Worm (Caenorhabditis elegans): ENCODE results near the gene R02D5.10.
A peak's percentile ranks its signal among the peaks of the same experiment; 100 is the strongest.

Gene R02D5.10

DNA sequence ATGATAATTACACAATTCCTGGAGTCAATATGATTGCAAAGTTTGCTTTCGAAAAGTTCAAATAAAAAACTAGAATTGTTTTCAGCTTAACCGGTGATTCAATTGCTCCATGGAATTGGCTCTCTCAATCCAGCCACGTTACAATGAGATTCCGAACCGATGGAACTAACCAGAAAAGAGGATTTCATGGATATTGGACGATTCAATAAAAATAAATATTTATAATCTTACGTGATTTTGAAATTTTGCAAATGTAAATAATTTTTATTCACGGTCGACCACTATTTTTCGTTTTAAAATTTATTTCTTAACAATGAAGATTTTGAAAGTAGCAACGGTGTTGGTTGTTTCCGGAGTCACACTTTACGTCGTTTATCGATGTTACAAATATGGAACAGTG is at the start of gene R02D5.10:
Gene R02D5.10 (plus strand): TSS at position 301 of the 400 bp plus-strand sequence.
- TF ChIP-seq cog-1 (tag; optimal IDR thresholded peaks at IDR 0.05): no peak
- no peak for TF ChIP-seq flt-1 (GFP tag; IDR thresholded peaks at IDR 0.05)
- no peak for TF ChIP-seq ztf-23 (GFP tag; IDR thresholded peaks at IDR 0.05)
- no peak for TF ChIP-seq ref-1 (GFP tag; conservative IDR thresholded peaks at IDR 0.05)

DNA sequence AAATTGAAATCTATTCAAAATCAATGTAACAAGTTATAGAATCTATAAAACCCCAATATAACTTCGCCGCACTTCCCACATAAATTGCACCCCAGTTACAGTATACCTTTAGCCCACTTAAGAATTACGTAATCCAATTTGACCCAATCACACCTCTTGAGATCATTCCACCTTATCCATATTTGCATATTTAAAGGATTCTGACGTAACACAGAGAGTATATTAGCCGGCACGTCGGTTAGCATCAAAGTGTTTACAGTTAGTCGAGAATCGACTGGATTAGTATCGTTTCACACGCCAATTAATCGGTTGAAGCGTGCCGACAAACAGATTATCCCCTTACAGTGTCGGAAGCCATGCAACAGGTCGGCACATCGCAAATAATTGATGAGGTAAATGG is 48.5 kb upstream of the R02D5.10 start:
- TF ChIP-seq cog-1 (tag; optimal IDR thresholded peaks at IDR 0.05): no peak
- TF ChIP-seq ref-1 (GFP tag; conservative IDR thresholded peaks at IDR 0.05): no peak

DNA sequence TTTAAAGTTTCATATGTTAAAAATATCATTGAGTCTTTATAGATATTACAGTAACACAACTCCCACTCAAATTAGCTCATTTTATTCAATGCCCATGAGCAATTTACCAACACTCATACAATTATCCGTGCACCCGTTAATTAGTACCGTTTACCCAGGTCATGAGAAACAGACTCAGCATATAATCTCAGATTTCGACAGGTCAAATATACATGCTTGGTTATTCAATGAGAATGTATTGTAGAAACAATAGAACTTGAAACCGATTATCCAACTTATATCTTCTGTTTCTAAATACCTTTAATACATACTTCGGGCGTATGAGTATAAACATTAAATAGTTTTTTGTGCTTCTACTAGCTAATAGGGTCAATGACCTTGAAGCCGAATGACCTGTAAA is 45.9 kb upstream of the R02D5.10 start:
- TF ChIP-seq ztf-29 (GFP tag; IDR thresholded peaks at IDR 0.05): no peak
- no peak for TF ChIP-seq cog-1 (tag; optimal IDR thresholded peaks at IDR 0.05)
- TF ChIP-seq klf-2 (GFP tag; conservative IDR thresholded peaks at IDR 0.05): no peak
- no peak for TF ChIP-seq ref-1 (GFP tag; conservative IDR thresholded peaks at IDR 0.05)
- TF ChIP-seq T22C8.4 (GFP tag; IDR thresholded peaks at IDR 0.05): no peak
- TF ChIP-seq tab-1 (GFP tag; IDR thresholded peaks at IDR 0.05): no peak
- no peak for TF ChIP-seq flt-1 (GFP tag; IDR thresholded peaks at IDR 0.05)
- TF ChIP-seq ztf-23 (GFP tag; IDR thresholded peaks at IDR 0.05): no peak
- no peak for TF ChIP-seq med-1 (GFP tag; optimal IDR thresholded peaks at IDR 0.05; ENCODE audit: insufficient read depth)

DNA sequence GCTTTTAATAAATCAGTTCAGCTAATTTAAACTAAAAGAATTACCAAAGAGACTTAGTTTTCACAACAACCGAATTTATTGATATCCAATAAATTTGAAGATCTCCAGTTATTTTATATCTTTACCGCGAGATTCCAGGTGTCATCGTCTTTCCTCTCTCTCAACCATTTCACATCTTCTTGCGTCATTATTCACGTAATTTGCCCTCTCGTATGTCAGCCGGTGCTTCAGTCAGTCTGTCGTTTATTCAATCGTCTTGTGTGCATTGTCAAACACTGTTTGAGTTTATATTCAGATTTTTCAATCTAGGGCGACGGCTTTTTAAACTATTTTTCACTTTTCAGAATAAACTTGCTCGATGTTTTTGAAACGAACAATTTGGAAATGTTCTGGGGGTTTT is 44.7 kb upstream of the R02D5.10 start:
- TF ChIP-seq ref-1 (GFP tag; conservative IDR thresholded peaks at IDR 0.05) (no peak), tab-1 (GFP tag; IDR thresholded peaks at IDR 0.05) (no peak), med-1 (GFP tag; optimal IDR thresholded peaks at IDR 0.05; ENCODE audit: insufficient read depth) (no peak), klf-2 (GFP tag; conservative IDR thresholded peaks at IDR 0.05) (no peak)

DNA sequence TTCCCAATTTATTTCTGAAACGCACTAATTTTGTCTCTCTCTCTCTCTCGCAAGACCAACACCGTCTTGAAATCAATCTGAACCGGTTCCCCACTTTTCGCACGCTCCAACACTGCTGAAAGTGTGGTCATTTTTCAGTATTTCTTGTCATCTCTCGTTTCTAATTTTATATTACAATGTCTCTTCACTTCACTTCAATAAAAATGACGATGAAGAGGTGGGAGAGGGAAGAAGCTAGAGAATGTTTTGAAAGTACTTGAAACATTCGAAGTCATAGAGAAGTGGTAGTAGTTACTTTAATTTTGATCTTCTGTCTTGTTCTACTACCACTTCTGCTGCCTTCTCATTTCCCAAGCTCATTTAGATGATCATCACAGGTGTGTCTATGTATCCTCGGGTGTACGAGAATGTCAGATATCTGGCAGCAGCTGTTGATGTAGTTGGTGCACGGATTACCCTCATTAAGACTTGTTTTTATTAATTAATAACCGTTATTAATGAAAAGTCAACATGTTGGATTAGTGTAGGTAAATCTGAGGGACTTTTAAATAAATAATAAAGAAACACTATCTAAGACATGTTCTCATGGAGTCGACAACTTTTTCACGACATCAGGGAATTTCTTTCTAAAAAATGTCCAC is 43.9 kb upstream of the R02D5.10 start:
- TF ChIP-seq ref-1 (GFP tag; conservative IDR thresholded peaks at IDR 0.05): no peak
- no peak for TF ChIP-seq tab-1 (GFP tag; IDR thresholded peaks at IDR 0.05)
- TF ChIP-seq T22C8.4 (GFP tag; IDR thresholded peaks at IDR 0.05): no peak
- no peak for TF ChIP-seq klf-2 (GFP tag; conservative IDR thresholded peaks at IDR 0.05)
- TF ChIP-seq cog-1 (tag; optimal IDR thresholded peaks at IDR 0.05): no peak
- no peak for TF ChIP-seq med-1 (GFP tag; optimal IDR thresholded peaks at IDR 0.05; ENCODE audit: insufficient read depth)
- no peak for TF ChIP-seq ztf-23 (GFP tag; IDR thresholded peaks at IDR 0.05)
- no peak for TF ChIP-seq flt-1 (GFP tag; IDR thresholded peaks at IDR 0.05)
- TF ChIP-seq ztf-29 (GFP tag; IDR thresholded peaks at IDR 0.05): no peak

DNA sequence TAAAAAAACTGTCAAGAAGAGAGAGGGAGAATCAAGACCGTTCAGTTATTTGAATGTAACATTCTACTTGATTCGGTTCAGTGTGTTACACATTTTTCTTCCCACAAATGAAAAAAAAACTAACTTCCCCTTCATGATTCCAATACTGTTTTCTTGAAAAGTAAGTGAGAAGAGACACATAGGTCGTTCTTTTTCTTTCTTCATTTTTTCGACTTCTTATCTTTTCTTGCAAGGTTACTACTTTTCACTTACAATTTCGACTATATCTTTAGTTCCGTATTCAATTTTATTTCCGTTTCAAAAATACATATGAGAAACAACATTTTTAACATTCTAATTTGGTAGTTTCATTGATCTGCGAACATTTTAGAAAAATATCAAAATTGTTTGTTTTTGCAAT is 42.9 kb upstream of the R02D5.10 start:
- TF ChIP-seq cog-1 (tag; optimal IDR thresholded peaks at IDR 0.05) (no peak), klf-2 (GFP tag; conservative IDR thresholded peaks at IDR 0.05) (no peak), ztf-29 (GFP tag; IDR thresholded peaks at IDR 0.05) (no peak), tab-1 (GFP tag; IDR thresholded peaks at IDR 0.05) (no peak), ref-1 (GFP tag; conservative IDR thresholded peaks at IDR 0.05) (no peak), flt-1 (GFP tag; IDR thresholded peaks at IDR 0.05) (no peak), T22C8.4 (GFP tag; IDR thresholded peaks at IDR 0.05) (no peak), med-1 (GFP tag; optimal IDR thresholded peaks at IDR 0.05; ENCODE audit: insufficient read depth) (no peak), ztf-23 (GFP tag; IDR thresholded peaks at IDR 0.05) (no peak)

DNA sequence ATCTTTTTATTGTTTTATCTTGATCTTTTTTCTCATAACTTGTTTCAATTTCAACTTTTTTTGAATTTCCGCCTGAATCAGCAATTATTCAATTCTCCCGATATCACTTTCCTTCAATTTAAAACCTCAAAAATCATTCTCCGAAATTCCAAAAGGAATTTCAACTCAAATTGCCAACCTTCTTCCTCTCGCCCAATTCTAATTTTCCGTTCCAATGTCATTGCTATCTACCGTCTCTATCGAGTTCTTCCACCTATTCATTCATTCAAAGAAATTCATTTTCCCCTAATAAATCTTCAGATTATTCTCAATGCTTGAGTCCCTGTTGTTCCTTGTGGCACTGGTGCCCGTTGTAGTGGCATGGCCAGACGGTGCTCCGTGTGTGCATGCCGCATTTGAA is 41.2 kb upstream of the R02D5.10 start, which contains the start of gene F23B12.4:
Gene F23B12.4 (plus strand): TSS at position 301 of the 400 bp plus-strand sequence.
- TF ChIP-seq tab-1 (GFP tag; IDR thresholded peaks at IDR 0.05) (no peak), klf-2 (GFP tag; conservative IDR thresholded peaks at IDR 0.05) (no peak), ztf-29 (GFP tag; IDR thresholded peaks at IDR 0.05) (no peak), flt-1 (GFP tag; IDR thresholded peaks at IDR 0.05) (no peak), med-1 (GFP tag; optimal IDR thresholded peaks at IDR 0.05; ENCODE audit: insufficient read depth) (no peak), ref-1 (GFP tag; conservative IDR thresholded peaks at IDR 0.05) (no peak), T22C8.4 (GFP tag; IDR thresholded peaks at IDR 0.05) (no peak), ztf-23 (GFP tag; IDR thresholded peaks at IDR 0.05) (no peak), cog-1 (tag; optimal IDR thresholded peaks at IDR 0.05) (no peak)

DNA sequence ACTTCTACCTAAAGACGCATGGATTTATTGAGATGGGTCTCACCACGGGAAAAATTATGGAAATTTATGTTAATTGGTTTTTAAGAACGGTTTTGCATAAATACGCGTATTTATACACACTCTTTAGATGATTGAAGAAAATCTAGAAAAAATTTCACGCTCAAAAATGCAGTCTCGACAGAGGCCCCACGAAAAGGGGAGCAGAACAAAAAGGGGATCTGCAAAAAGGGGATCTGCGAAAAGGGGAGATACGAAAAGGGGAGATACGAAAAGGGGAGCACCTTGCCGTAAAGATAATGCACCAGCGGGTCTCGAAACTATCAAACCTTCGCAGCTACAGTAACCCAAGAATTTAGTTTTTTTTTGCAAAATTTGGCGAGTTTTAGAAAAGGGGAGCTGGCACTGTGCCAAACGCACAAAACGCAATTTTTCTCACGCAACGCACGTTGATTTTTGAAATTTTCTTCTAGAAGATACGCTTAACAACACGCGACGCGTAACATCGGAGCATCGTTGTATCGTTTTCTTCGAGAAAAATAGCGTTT is 38.5 kb upstream of the R02D5.10 start:
- peak; percentile 63 for TF ChIP-seq ztf-23 (GFP tag; IDR thresholded peaks at IDR 0.05)
- TF ChIP-seq tab-1 (GFP tag; IDR thresholded peaks at IDR 0.05): 0 out of 2 replicates have a peak, but pooled peaks have one; percentile 14

DNA sequence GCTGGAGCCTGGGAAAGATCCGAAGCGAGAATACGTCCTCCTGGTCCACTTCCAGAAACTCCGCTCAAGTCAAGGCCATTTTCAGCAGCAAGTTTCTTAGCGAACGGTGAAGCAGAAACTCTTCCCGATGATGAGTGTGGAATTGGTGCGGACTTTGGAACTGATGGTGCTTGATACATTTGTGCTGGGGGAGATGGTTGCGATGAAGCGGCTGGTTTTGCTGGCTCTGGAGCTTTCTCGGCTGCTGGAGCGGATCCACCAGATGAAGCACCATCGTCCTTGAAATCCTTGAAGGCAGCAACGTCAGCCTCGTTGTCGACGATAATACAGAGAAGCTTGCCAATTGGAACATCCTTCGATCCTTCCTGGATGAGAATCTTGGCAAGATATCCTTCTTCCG is 35.6 kb upstream of the R02D5.10 start:
- TF ChIP-seq tab-1 (GFP tag; IDR thresholded peaks at IDR 0.05) (no peak), ztf-23 (GFP tag; IDR thresholded peaks at IDR 0.05) (no peak), T22C8.4 (GFP tag; IDR thresholded peaks at IDR 0.05) (no peak), ztf-29 (GFP tag; IDR thresholded peaks at IDR 0.05) (no peak), cog-1 (tag; optimal IDR thresholded peaks at IDR 0.05) (no peak), med-1 (GFP tag; optimal IDR thresholded peaks at IDR 0.05; ENCODE audit: insufficient read depth) (no peak), flt-1 (GFP tag; IDR thresholded peaks at IDR 0.05) (no peak)

DNA sequence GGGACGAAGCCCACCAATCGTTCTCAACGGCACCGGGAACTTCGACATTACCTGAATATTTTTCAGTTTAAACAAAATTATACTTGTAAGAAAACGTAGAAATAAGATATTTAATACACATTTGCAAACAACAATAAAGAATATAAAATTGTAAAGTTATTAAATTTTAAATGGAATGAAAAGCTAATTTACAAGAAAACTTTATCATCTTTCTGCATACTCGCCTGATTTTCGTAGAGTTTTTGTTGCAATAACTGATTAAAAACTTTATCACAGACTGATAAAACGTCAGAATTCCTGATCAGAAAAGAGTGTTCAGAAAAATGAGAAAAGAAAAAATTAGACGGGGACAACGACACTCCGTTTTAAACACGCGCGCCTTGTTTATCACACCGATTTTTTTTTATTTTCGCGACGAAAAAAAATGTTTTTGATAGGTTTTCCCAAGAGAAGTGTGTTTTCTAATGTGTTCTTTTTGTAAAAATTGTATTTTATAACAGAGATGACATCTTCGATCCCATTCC is 34.8 kb upstream of the R02D5.10 start, which contains the start of the genes dlat-1 and fntb-1:
Gene dlat-1 (minus strand): TSS at position 51 of the 524 bp plus-strand sequence.
Gene fntb-1 (plus strand): TSS at position 412 of the 524 bp plus-strand sequence.
- TF ChIP-seq flt-1 (GFP tag; IDR thresholded peaks at IDR 0.05) (no peak), med-1 (GFP tag; optimal IDR thresholded peaks at IDR 0.05; ENCODE audit: insufficient read depth) (no peak), ztf-29 (GFP tag; IDR thresholded peaks at IDR 0.05) (no peak), ref-1 (GFP tag; conservative IDR thresholded peaks at IDR 0.05) (no peak), tab-1 (GFP tag; IDR thresholded peaks at IDR 0.05) (no peak), cog-1 (tag; optimal IDR thresholded peaks at IDR 0.05) (no peak), ztf-23 (GFP tag; IDR thresholded peaks at IDR 0.05) (no peak), T22C8.4 (GFP tag; IDR thresholded peaks at IDR 0.05) (no peak), klf-2 (GFP tag; conservative IDR thresholded peaks at IDR 0.05) (no peak)

Data from whole organism, midembryonic.